Worm (Caenorhabditis elegans): Measurements from ENCODE around the gene C27H6.9.
A peak's percentile ranks its signal among the peaks of the same experiment; 100 is the strongest.

DNA sequence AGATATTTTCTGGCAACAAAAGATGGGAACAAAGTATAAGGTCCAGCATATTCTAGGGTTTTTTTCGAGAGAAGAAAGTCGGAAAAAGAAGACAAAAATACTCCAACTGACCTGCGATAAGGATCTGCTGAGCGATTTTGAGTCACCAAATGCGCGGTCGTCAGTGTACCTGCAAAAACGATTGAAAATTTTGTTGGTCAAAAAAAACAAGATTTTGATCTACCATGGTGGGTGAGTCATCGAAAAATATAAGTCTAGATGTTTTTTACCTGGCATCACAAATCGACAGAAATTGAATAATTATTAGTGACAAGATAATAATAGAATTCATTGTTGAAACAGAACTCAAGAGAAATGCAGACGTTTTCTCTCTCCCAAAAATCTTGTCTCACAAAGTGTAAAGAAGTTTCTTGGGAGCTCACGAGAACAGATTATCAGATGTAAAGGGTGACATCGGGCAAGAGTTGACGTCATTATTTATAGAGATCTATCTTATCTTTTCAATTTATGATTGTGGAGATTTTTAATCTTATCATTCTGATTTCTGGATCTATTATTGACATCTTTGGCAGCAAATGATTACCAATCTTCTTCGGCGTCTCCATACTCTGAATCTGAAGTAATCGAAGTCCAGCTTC, 2.7 kb downstream of the C27H6.9 start:
- TF ChIP-seq mxl-3 (GFP tag; optimal IDR thresholded peaks at IDR 0.05), result no peak
- no peak for TF ChIP-seq dmd-6 (GFP tag; IDR thresholded peaks at IDR 0.05)
- no peak for TF ChIP-seq nhr-25 (tag; optimal IDR thresholded peaks at IDR 0.05; ENCODE audit: borderline replicate concordance, insufficient read depth)
- TF ChIP-seq nhr-11 (tag; optimal IDR thresholded peaks at IDR 0.05), result peak; percentile 21
- no peak for TF ChIP-seq hif-1 (tag; optimal IDR thresholded peaks at IDR 0.05)
- TF ChIP-seq ZK546.5 (tag; optimal IDR thresholded peaks at IDR 0.05), result no peak
- peak in 1 of 2 experiments; percentile 97 for TF ChIP-seq unc-62 (GFP tag; optimal IDR thresholded peaks at IDR 0.05 in 1 of 2)
- no peak for TF ChIP-seq unc-62 (tag; optimal IDR thresholded peaks at IDR 0.05)
- no peak for TF ChIP-seq aha-1 (tag)
- TF ChIP-seq ctbp-1 (GFP tag; IDR thresholded peaks at IDR 0.05), result no peak
- no peak for TF ChIP-seq ceh-82 (tag; optimal IDR thresholded peaks at IDR 0.05)
- TF ChIP-seq lir-3 (tag; optimal IDR thresholded peaks at IDR 0.05), result no peak

Data from whole organism, L4 larva.